Worm (Caenorhabditis elegans): ENCODE results near the gene zmp-1.
A peak's percentile ranks its signal among the peaks of the same experiment; 100 is the strongest.

zmp-1 gene

DNA sequence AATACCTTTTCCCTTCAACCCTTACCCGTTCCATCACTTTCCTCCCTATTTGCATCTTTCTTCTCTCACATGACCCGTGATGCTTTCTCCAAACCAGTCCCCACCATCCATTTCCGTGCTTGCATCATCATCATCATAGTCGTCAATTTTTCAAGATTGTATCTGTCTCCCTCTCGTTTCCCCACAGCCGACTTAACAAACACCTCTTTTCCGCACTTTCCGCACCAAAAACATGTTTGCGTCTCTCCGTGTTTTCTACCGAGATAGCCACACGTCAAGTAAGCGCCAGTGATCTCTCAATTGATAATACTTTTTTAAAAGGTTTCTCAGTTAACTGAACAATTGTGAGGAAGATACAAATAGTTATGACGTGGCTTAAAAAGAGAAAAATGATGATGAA, 5.3 kb upstream of the zmp-1 start (continued):
- TF ChIP-seq cebp-1 (GFP tag; IDR thresholded peaks at IDR 0.05): no peak
- peak; percentile 72 for TF ChIP-seq cebp-1 (tag; optimal IDR thresholded peaks at IDR 0.05)
- peak; percentile 39 for TF ChIP-seq ztf-26 (tag; optimal IDR thresholded peaks at IDR 0.05)
- no peak for TF ChIP-seq rcor-1 (GFP tag; IDR thresholded peaks at IDR 0.05)
- TF ChIP-seq attf-5 (GFP tag; optimal IDR thresholded peaks at IDR 0.05): peak; percentile 27
- no peak for TF ChIP-seq hlh-12 (tag; optimal IDR thresholded peaks at IDR 0.05)
- TF ChIP-seq snpc-1.3 (tag; optimal IDR thresholded peaks at IDR 0.05; ENCODE audit: insufficient read depth): no peak

DNA sequence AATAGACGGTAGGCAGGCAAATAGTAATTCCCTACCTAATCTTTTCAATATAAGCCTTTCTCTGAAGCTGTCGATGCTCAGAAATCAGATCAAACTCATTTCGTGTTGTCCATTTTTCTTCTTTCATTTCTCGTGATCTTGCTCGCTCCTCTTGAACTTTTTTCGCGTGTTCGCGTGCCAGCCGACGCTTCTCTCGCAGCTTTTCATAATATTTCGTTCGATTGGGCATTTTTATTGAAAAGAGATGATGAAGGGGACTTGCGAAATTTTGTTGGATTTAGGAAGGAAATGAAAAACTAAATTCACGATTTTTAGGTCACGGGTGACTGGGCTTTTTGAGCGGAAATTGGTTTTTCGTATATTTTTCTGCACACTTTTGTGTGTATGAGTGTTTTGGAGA, 4.2 kb upstream of the zmp-1 start, which contains the start of gene EGAP1.1:
Gene EGAP1.1, minus strand, starts transcription at position 229 of the 400 bp plus-strand sequence.
- TF ChIP-seq cebp-1 (GFP tag; IDR thresholded peaks at IDR 0.05) (peak; percentile 62), cebp-1 (tag; optimal IDR thresholded peaks at IDR 0.05) (peak; percentile 88), madf-10 (tag; optimal IDR thresholded peaks at IDR 0.05) (peak; percentile 17), rpc-1 (optimal IDR thresholded peaks at IDR 0.05) (no peak), rpc-1 (tag; optimal IDR thresholded peaks at IDR 0.05) (no peak)

DNA sequence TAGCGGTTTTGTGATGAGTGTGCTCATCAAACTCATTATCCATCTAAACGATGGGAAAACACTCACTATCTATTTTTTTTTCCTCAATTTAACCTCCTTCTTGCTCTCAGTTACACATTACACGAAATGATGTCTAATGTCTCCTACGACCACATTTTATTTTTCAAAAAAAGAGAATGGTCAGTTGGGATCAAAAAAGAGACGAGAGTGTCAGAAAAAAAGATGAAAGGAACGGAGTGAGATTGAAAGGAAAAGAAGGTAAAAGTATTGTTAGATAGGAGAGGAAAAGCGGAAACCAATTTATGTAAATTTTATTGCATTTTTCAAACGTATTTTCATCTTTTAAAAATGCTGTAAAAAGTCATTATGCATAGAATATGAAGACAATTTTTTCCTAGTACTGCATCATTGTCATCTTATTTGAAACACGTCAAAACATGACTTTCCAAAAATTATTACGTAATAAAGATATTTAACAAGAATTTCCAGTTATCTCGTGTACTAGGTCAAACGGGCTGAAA, 1.4 kb upstream of the zmp-1 start:
- TF ChIP-seq ztf-6 (GFP tag; IDR thresholded peaks at IDR 0.05) (no peak), ama-1 (optimal IDR thresholded peaks at IDR 0.05) (no peak), ama-1 (GFP tag; optimal IDR thresholded peaks at IDR 0.05) (no peak), efl-1 (GFP tag; optimal IDR thresholded peaks at IDR 0.05) (no peak), let-526 (GFP tag; IDR thresholded peaks at IDR 0.05) (no peak), F57A8.1 (GFP tag; optimal IDR thresholded peaks at IDR 0.05) (no peak), F23B12.7 (tag; optimal IDR thresholded peaks at IDR 0.05; ENCODE audit: insufficient read depth) (no peak)

DNA sequence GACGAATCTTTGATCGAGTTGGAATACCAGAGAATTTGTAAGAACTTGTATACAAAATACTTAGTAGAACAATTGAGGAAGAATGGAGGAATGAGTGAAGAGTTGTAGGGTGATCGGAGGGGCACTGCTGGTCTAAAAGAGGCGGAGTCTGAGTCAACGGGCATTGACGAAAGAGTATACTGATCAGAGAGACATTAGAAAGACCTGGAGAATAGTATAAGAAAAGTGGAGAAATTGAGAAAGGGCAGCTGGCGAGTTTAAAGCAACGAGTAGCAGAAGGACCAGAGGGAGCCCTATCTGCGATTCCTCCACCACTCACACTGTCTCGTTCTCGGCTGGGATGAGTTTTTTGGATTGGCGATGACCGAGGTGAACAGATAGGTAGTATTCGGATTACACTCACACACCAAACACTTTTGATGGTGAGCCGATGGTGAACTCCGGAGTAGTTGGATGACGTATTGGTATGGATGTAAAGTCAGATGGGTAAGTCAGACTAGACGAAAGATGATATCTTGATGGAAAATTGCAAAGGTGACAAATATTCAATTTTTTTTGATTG, 1.2 kb downstream of the zmp-1 start, which contains the start of gene EGAP1.5:
Gene EGAP1.5, plus strand, starts transcription at position 289 of the 562 bp plus-strand sequence.
- TF ChIP-seq F49E8.2 (tag; optimal IDR thresholded peaks at IDR 0.05; ENCODE audit: insufficient read depth): no peak
- TF ChIP-seq aptf-3 (GFP tag; IDR thresholded peaks at IDR 0.05): no peak
- no peak for TF ChIP-seq efl-1 (GFP tag; optimal IDR thresholded peaks at IDR 0.05)
- TF ChIP-seq F33H1.4 (GFP tag; IDR thresholded peaks at IDR 0.05): no peak
- TF ChIP-seq lsy-27 (tag; optimal IDR thresholded peaks at IDR 0.05; ENCODE audit: borderline replicate concordance, insufficient read depth): no peak
- TF ChIP-seq attf-5 (GFP tag; optimal IDR thresholded peaks at IDR 0.05): no peak
- TF ChIP-seq zfh-2 (GFP tag; conservative IDR thresholded peaks at IDR 0.05): no peak
- TF ChIP-seq die-1 (tag; optimal IDR thresholded peaks at IDR 0.05): no peak
- no peak for TF ChIP-seq ceh-91 (GFP tag; IDR thresholded peaks at IDR 0.05)
- TF ChIP-seq snpc-1.3 (tag; optimal IDR thresholded peaks at IDR 0.05; ENCODE audit: insufficient read depth): no peak
- no peak for TF ChIP-seq C17E4.6 (GFP tag; IDR thresholded peaks at IDR 0.05)
- TF ChIP-seq pbrm-1 (GFP tag; IDR thresholded peaks at IDR 0.05): no peak
- TF ChIP-seq somi-1 (GFP tag; optimal IDR thresholded peaks at IDR 0.05): no peak
- TF ChIP-seq dox-1 (GFP tag; IDR thresholded peaks at IDR 0.05): no peak
- TF ChIP-seq nfya-2 (GFP tag; IDR thresholded peaks at IDR 0.05): no peak
- no peak for TF ChIP-seq B0035.1 (tag; optimal IDR thresholded peaks at IDR 0.05)
- no peak for TF ChIP-seq let-526 (GFP tag; IDR thresholded peaks at IDR 0.05)
- TF ChIP-seq rpc-1 (optimal IDR thresholded peaks at IDR 0.05): no peak
- TF ChIP-seq rpc-1 (tag; optimal IDR thresholded peaks at IDR 0.05): no peak
- TF ChIP-seq Y79H2A.3 (GFP tag; conservative IDR thresholded peaks at IDR 0.05): no peak
- TF ChIP-seq madf-6 (GFP tag; IDR thresholded peaks at IDR 0.05): no peak

All from whole organism, young adult.